Fruit fly (Drosophila melanogaster) whole organism, embryonic: Measurements from ENCODE around the gene ps.

ENCODE experiments used
- BtbVII ChIP-seq: fragments of 200-800 bp; sonication (Bioruptor generic); optimal IDR thresholded peaks from 3 replicates; lab custom pipeline; 2017; ENCODE audit warnings: missing biosample characterization, mild to moderate bottlenecking, missing genetic modification characterization
- Bteb2 ChIP-seq: fragments of 200-800 bp; sonication (Bioruptor generic); optimal IDR thresholded peaks from 2 replicates; lab custom pipeline; 2016; ENCODE audit warnings: missing biosample characterization, missing genetic modification characterization
- CG11247 ChIP-seq: fragments of 200-800 bp; sonication (Bioruptor generic); IDR thresholded peaks from 2 replicates; pipeline ENCODE4 v1.3.6; 2022; ENCODE audit warnings: missing biosample characterization, missing genetic modification characterization
- CG13424 ChIP-seq: fragments of 200-800 bp; sonication (Bioruptor generic); optimal IDR thresholded peaks from 2 replicates; lab custom pipeline; 2019; ENCODE audit warnings: missing biosample characterization, mild to moderate bottlenecking, missing genetic modification characterization, moderate library complexity
- CG13894 ChIP-seq: fragments of 200-800 bp; sonication (Bioruptor generic); optimal IDR thresholded peaks from 3 replicates; lab custom pipeline; 2018; ENCODE audit warnings: missing biosample characterization, mild to moderate bottlenecking, missing genetic modification characterization, moderate library complexity
- CG15011 ChIP-seq: fragments of 200-800 bp; sonication (Bioruptor generic); optimal IDR thresholded peaks from 3 replicates; lab custom pipeline; 2018; ENCODE audit warnings: missing biosample characterization, mild to moderate bottlenecking, missing genetic modification characterization
- CG16863 ChIP-seq: fragments of 200-800 bp; sonication (Bioruptor generic); optimal IDR thresholded peaks from 3 replicates; lab custom pipeline; 2016; ENCODE audit warnings: missing biosample characterization, missing genetic modification characterization
- CG17385 ChIP-seq: fragments of 200-800 bp; sonication (Bioruptor generic); optimal IDR thresholded peaks from 3 replicates; lab custom pipeline; 2018; ENCODE audit warnings: missing biosample characterization, mild to moderate bottlenecking, missing genetic modification characterization
- CG1832 ChIP-seq: fragments of 200-800 bp; sonication (Bioruptor generic); optimal IDR thresholded peaks from 2 replicates; lab custom pipeline; 2017; ENCODE audit warnings: missing biosample characterization, mild to moderate bottlenecking, missing genetic modification characterization, inconsistent platforms
- CG2120 ChIP-seq: fragments of 200-800 bp; sonication (Bioruptor generic); optimal IDR thresholded peaks from 3 replicates; lab custom pipeline; 2016; ENCODE audit warnings: missing biosample characterization, missing genetic modification characterization
- CG30403 ChIP-seq: fragments of 200-800 bp; sonication (Bioruptor generic); optimal IDR thresholded peaks from 3 replicates; lab custom pipeline; 2016; ENCODE audit warnings: missing biosample characterization, missing genetic modification characterization
- CG32767 ChIP-seq: fragments of 200-800 bp; sonication (Bioruptor generic); IDR thresholded peaks from 2 replicates; pipeline ENCODE4 v1.3.6; 2022; ENCODE audit warnings: missing biosample characterization, missing genetic modification characterization
- CG4424 ChIP-seq: fragments of 200-800 bp; sonication (Bioruptor generic); optimal IDR thresholded peaks from 3 replicates; lab custom pipeline; 2016; ENCODE audit warnings: missing biosample characterization, missing genetic modification characterization
- CG6254 ChIP-seq: fragments of 200-800 bp; sonication (Bioruptor generic); optimal IDR thresholded peaks from 3 replicates; lab custom pipeline; 2017; ENCODE audit warnings: mild to moderate bottlenecking, missing biosample characterization, missing genetic modification reagents, missing genetic modification characterization
- CG6272 ChIP-seq: fragments of 200-800 bp; sonication (Bioruptor generic); IDR thresholded peaks from 2 replicates; pipeline ENCODE4 v1.3.6; 2022; ENCODE audit warnings: missing biosample characterization, missing genetic modification characterization
- CG8924 ChIP-seq: fragments of 200-800 bp; optimal IDR thresholded peaks from 3 replicates; lab custom pipeline; 2019; ENCODE audit warnings: missing biosample characterization, mild to moderate bottlenecking, missing genetic modification characterization, moderate library complexity
- CG9817 ChIP-seq: fragments of 200-800 bp; sonication (Bioruptor generic); optimal IDR thresholded peaks from 2 replicates; lab custom pipeline; 2018; ENCODE audit warnings: missing biosample characterization, mild to moderate bottlenecking, missing genetic modification characterization, moderate library complexity
- CG9932 ChIP-seq: fragments of 200-800 bp; sonication (Bioruptor generic); IDR thresholded peaks from 2 replicates; pipeline ENCODE4 v1.3.6; 2022; ENCODE audit warnings: missing biosample characterization, missing genetic modification characterization
- Chrac-16 ChIP-seq: fragments of 200-800 bp; sonication (Bioruptor generic); optimal IDR thresholded peaks from 3 replicates; lab custom pipeline; 2016; ENCODE audit warnings: missing biosample characterization, missing genetic modification characterization
- CkIIα-i1 ChIP-seq: fragments of 200-800 bp; sonication (Bioruptor generic); IDR thresholded peaks from 2 replicates; pipeline ENCODE4 v1.3.6; 2022; ENCODE audit warnings: missing biosample characterization, missing genetic modification characterization
- D19A ChIP-seq: fragments of 200-800 bp; optimal IDR thresholded peaks from 3 replicates; lab custom pipeline; 2019; ENCODE audit warnings: missing biosample characterization, mild to moderate bottlenecking, missing genetic modification characterization, moderate library complexity
- Dbx ChIP-seq: fragments of 200-800 bp; sonication (Bioruptor generic); IDR thresholded peaks from 3 replicates; pipeline ENCODE4 v1.3.6; 2022; ENCODE audit warnings: missing biosample characterization, missing genetic modification characterization
- Dll ChIP-seq: fragments of 200-800 bp; sonication (Bioruptor generic); IDR thresholded peaks from 4 replicates; pipeline ENCODE4 v1.3.6; 2022; ENCODE audit warnings: missing biosample characterization, missing genetic modification characterization; ENCODE audit not compliant: partially characterized antibody
- Fer1 ChIP-seq: fragments of 200-800 bp; sonication (Bioruptor generic); optimal IDR thresholded peaks from 2 replicates; lab custom pipeline; 2017; ENCODE audit warnings: missing biosample characterization, mild to moderate bottlenecking, missing genetic modification characterization
- Fer3 ChIP-seq: fragments of 200-800 bp; sonication (Bioruptor generic); optimal IDR thresholded peaks from 2 replicates; lab custom pipeline; 2018; ENCODE audit warnings: missing biosample characterization, mild to moderate bottlenecking, missing genetic modification characterization, moderate library complexity
- Gsc ChIP-seq: fragments of 200-800 bp; sonication (Bioruptor generic); IDR thresholded peaks from 2 replicates; pipeline ENCODE4 v1.3.6; 2022; ENCODE audit warnings: missing biosample characterization, missing genetic modification characterization
- Hr51 ChIP-seq, 2 experiments: fragments of 200-800 bp; sonication (Bioruptor generic); optimal IDR thresholded peaks; 2 replicates in 1 of 2; 3 replicates in 1 of 2; lab custom pipeline; 2016 to 2018; ENCODE audit warnings: missing biosample characterization in 2 of 2, missing genetic modification characterization in 2 of 2, mild to moderate bottlenecking in 1 of 2, moderate library complexity in 1 of 2
- Meics ChIP-seq: fragments of 200-800 bp; sonication (Bioruptor generic); optimal IDR thresholded peaks from 2 replicates; lab custom pipeline; 2017; ENCODE audit warnings: missing biosample characterization, mild to moderate bottlenecking, missing genetic modification characterization
- Myb ChIP-seq: fragments of 200-800 bp; sonication (Bioruptor generic); optimal IDR thresholded peaks from 2 replicates; lab custom pipeline; 2016; ENCODE audit warnings: missing biosample characterization, missing genetic modification characterization
- Oli ChIP-seq: fragments of 200-800 bp; sonication (Bioruptor generic); optimal IDR thresholded peaks from 2 replicates; lab custom pipeline; 2018; ENCODE audit warnings: missing biosample characterization, mild to moderate bottlenecking, missing genetic modification characterization, moderate library complexity
- Ravus ChIP-seq: fragments of 200-800 bp; sonication (Bioruptor generic); IDR thresholded peaks from 2 replicates; pipeline ENCODE4 v1.3.6; 2022; ENCODE audit warnings: missing biosample characterization, missing genetic modification characterization
- Xrp1 ChIP-seq: fragments of 200-800 bp; sonication (Bioruptor generic); IDR thresholded peaks from 2 replicates; pipeline ENCODE4 v1.3.6; 2022; ENCODE audit warnings: missing biosample characterization, missing genetic modification characterization
- amos ChIP-seq: fragments of 200-800 bp; sonication (Bioruptor generic); IDR thresholded peaks from 2 replicates; pipeline ENCODE4 v1.3.6; 2022; ENCODE audit warnings: missing biosample characterization, missing genetic modification characterization; ENCODE audit not compliant: partially characterized antibody
- aop ChIP-seq: fragments of 200-800 bp; sonication (Bioruptor generic); IDR thresholded peaks from 2 replicates; pipeline ENCODE4 v1.3.6; 2022; ENCODE audit warnings: missing biosample characterization, missing genetic modification characterization
- bab2 ChIP-seq: fragments of 200-800 bp; sonication (Bioruptor generic); optimal IDR thresholded peaks from 2 replicates; lab custom pipeline; 2016; ENCODE audit warnings: missing biosample characterization, missing genetic modification characterization
- bsh ChIP-seq, 2 experiments: fragments of 200-800 bp; sonication (Bioruptor generic); optimal IDR thresholded peaks; 2 replicates each; lab custom pipeline; 2017 to 2018; ENCODE audit warnings: mild to moderate bottlenecking in 2 of 2, missing biosample characterization in 2 of 2, missing genetic modification characterization in 2 of 2, moderate library complexity in 1 of 2
- cad ChIP-seq: fragments of >200 bp; optimal IDR thresholded peaks from 2 replicates; lab custom pipeline; 2017; ENCODE audit warnings: missing biosample characterization, missing genetic modification characterization
- corto ChIP-seq: fragments of 200-800 bp; sonication (Bioruptor generic); optimal IDR thresholded peaks from 2 replicates; lab custom pipeline; 2016; ENCODE audit warnings: missing biosample characterization, mild to moderate bottlenecking, missing genetic modification characterization, moderate library complexity
- dmrt11E ChIP-seq: fragments of 200-800 bp; sonication (Bioruptor generic); optimal IDR thresholded peaks from 3 replicates; lab custom pipeline; 2018; ENCODE audit warnings: missing biosample characterization, mild to moderate bottlenecking, missing genetic modification characterization, moderate library complexity
- dysf ChIP-seq: fragments of 200-800 bp; sonication (Bioruptor generic); IDR thresholded peaks from 3 replicates; pipeline ENCODE4 v1.3.6; 2022; ENCODE audit warnings: missing biosample characterization, missing genetic modification characterization
- ems ChIP-seq: fragments of 200-800 bp; sonication (Bioruptor generic); optimal IDR thresholded peaks from 3 replicates; lab custom pipeline; 2016; ENCODE audit warnings: missing biosample characterization, missing genetic modification characterization
- eyg ChIP-seq: fragments of 200-800 bp; sonication (Bioruptor generic); optimal IDR thresholded peaks from 3 replicates; lab custom pipeline; 2016; ENCODE audit warnings: missing biosample characterization, missing genetic modification characterization
- ham ChIP-seq: fragments of 200-800 bp; sonication (Bioruptor generic); IDR thresholded peaks from 2 replicates; pipeline ENCODE4 v1.3.6; 2022; ENCODE audit warnings: missing biosample characterization, missing genetic modification characterization
- kay ChIP-seq: fragments of 200-800 bp; sonication (Bioruptor generic); optimal IDR thresholded peaks from 2 replicates; lab custom pipeline; 2016; ENCODE audit warnings: missing biosample characterization, missing genetic modification characterization
- nom ChIP-seq: fragments of 200-800 bp; sonication (Bioruptor generic); optimal IDR thresholded peaks from 2 replicates; lab custom pipeline; 2017; ENCODE audit warnings: missing biosample characterization, missing genetic modification characterization, mild to moderate bottlenecking, moderate library complexity, missing genetic modification reagents
- org-1 ChIP-seq: fragments of 200-800 bp; sonication (Bioruptor generic); optimal IDR thresholded peaks from 2 replicates; lab custom pipeline; 2017; ENCODE audit warnings: missing biosample characterization, missing genetic modification characterization
- pros ChIP-seq: fragments of 200-800 bp; sonication (Bioruptor generic); optimal IDR thresholded peaks from 3 replicates; lab custom pipeline; 2019; ENCODE audit warnings: missing biosample characterization, mild to moderate bottlenecking, missing genetic modification characterization, moderate library complexity
- repo ChIP-seq: fragments of 200-800 bp; sonication (Bioruptor generic); optimal IDR thresholded peaks from 2 replicates; lab custom pipeline; 2016; ENCODE audit warnings: missing biosample characterization, missing genetic modification characterization
- yki ChIP-seq: fragments of >200 bp; optimal IDR thresholded peaks from 3 replicates; lab custom pipeline; 2018
- zen2 ChIP-seq: fragments of 200-800 bp; sonication (Bioruptor generic); IDR thresholded peaks from 3 replicates; pipeline ENCODE4 v1.3.6; 2022; ENCODE audit warnings: missing biosample characterization, missing genetic modification characterization; ENCODE audit not compliant: partially characterized antibody

The ps gene

dm6 chr3R:9394385-9395042 is 23.2 kb upstream of the ps start, which contains the start of gene FER (continued):
- TF ChIP-seq Bteb2 (GFP tag; lab: Kevin White, UChicago) (no peak), Fer1 (peak; percentile 69), corto (GFP tag; lab: Kevin White, UChicago) (no peak), CG6272 (GFP tag; lab: Robert Waterston, UW) (peak; percentile 30; the same call in 1 of the 2 replicates), BtbVII (GFP tag; lab: Kevin White, UChicago) (peak; percentile 69), aop (GFP tag; lab: Robert Waterston, UW) (peak; percentile 59; the same call in 1 of the 2 replicates), Ravus (GFP tag; lab: Robert Waterston, UW) (peak; percentile 38; the same call in 1 of the 2 replicates), D19A (no peak), bab2 (GFP tag; lab: Kevin White, UChicago) (no peak), org-1 (GFP tag; lab: Kevin White, UChicago) (peak; percentile 5), CkIIα-i1 (GFP tag; lab: Robert Waterston, UW) (no peak), Fer3 (no peak), Xrp1 (GFP tag; lab: Robert Waterston, UW) (peak; percentile 33; the same call in 1 of the 2 replicates), Oli (tag; lab: Kevin White, UChicago) (no peak), kay (GFP tag; lab: Kevin White, UChicago) (no peak), CG16863 (GFP tag; lab: Kevin White, UChicago) (peak; percentile 31), CG13424 (tag; lab: Kevin White, UChicago) (peak; percentile 0), pros (GFP tag; lab: Kevin White, UChicago) (no peak), CG13894 (tag; lab: Kevin White, UChicago) (peak; percentile 80), Gsc (GFP tag; lab: Robert Waterston, UW) (no peak), CG32767 (no peak), CG8924 (tag; lab: Kevin White, UChicago) (no peak), Myb (GFP tag; lab: Kevin White, UChicago) (no peak), CG6254 (GFP tag; lab: Kevin White, UChicago) (peak; percentile 52), bsh (GFP tag; optimal IDR thresholded peaks at IDR 0.05; lab: Kevin White, UChicago) (peak; percentile 1 to 22), CG9817 (tag; lab: Kevin White, UChicago) (no peak), CG17385 (GFP tag; lab: Kevin White, UChicago) (peak; percentile 38), cad (GFP tag; lab: Kevin White, UChicago) (no peak), Dll (no peak), amos (GFP tag; lab: Robert Waterston, UW) (peak; percentile 74; the same call in 1 of the 2 replicates), ham (GFP tag; lab: Robert Waterston, UW) (no peak), CG15011 (GFP tag; lab: Kevin White, UChicago) (no peak), CG4424 (peak; percentile 21), CG1832 (GFP tag; lab: Kevin White, UChicago) (peak; percentile 78), dysf (GFP tag; lab: Robert Waterston, UW) (peak; percentile 20; the same call in 1 of the 3 replicates), CG2120 (GFP tag; lab: Kevin White, UChicago) (peak; percentile 40), CG9932 (GFP tag; lab: Robert Waterston, UW) (peak; percentile 32; the same call in 1 of the 2 replicates), repo (no peak), eyg (GFP tag; lab: Kevin White, UChicago) (no peak), Chrac-16 (no peak), Hr51 (GFP tag; optimal IDR thresholded peaks at IDR 0.05; lab: Kevin White, UChicago) (peak in 1 of 2 experiments; percentile 24), CG30403 (GFP tag; lab: Kevin White, UChicago) (no peak), yki (lab: Kevin White, UChicago) (no peak), dmrt11E (tag; lab: Kevin White, UChicago) (no peak), Meics (GFP tag; lab: Kevin White, UChicago) (peak; percentile 37), ems (GFP tag; lab: Kevin White, UChicago) (no peak), zen2 (GFP tag; lab: Robert Waterston, UW) (no peak), Dbx (GFP tag; lab: Robert Waterston, UW) (peak; percentile 78; the same call in 2 of the 3 replicates), CG11247 (no peak), nom (GFP tag; lab: Kevin White, UChicago) (peak; percentile 79)
